Fruit fly (Drosophila melanogaster) whole organism, embryonic: Measurements from ENCODE around the gene CG11158.

ENCODE experiments used
- Atf6 ChIP-seq: fragments of 200-800 bp; sonication (Bioruptor generic); IDR thresholded peaks from 2 replicates; pipeline ENCODE4 v1.3.6; 2022; ENCODE audit warnings: missing biosample characterization, missing genetic modification characterization
- Bteb2 ChIP-seq: fragments of 200-800 bp; sonication (Bioruptor generic); optimal IDR thresholded peaks from 2 replicates; lab custom pipeline; 2016; ENCODE audit warnings: missing biosample characterization, missing genetic modification characterization
- CG10431 ChIP-seq: fragments of 200-800 bp; sonication (Bioruptor generic); optimal IDR thresholded peaks from 3 replicates; lab custom pipeline; 2018; ENCODE audit warnings: missing biosample characterization, mild to moderate bottlenecking, missing genetic modification characterization
- CG11247 ChIP-seq: fragments of 200-800 bp; sonication (Bioruptor generic); IDR thresholded peaks from 2 replicates; pipeline ENCODE4 v1.3.6; 2022; ENCODE audit warnings: missing biosample characterization, missing genetic modification characterization
- CG12391 ChIP-seq: fragments of 200-800 bp; sonication (Bioruptor generic); optimal IDR thresholded peaks from 3 replicates; lab custom pipeline; 2018; ENCODE audit warnings: missing biosample characterization, mild to moderate bottlenecking, missing genetic modification characterization, moderate library complexity
- CG13424 ChIP-seq: fragments of 200-800 bp; sonication (Bioruptor generic); optimal IDR thresholded peaks from 2 replicates; lab custom pipeline; 2019; ENCODE audit warnings: missing biosample characterization, mild to moderate bottlenecking, missing genetic modification characterization, moderate library complexity
- CG13894 ChIP-seq: fragments of 200-800 bp; sonication (Bioruptor generic); optimal IDR thresholded peaks from 3 replicates; lab custom pipeline; 2018; ENCODE audit warnings: missing biosample characterization, mild to moderate bottlenecking, missing genetic modification characterization, moderate library complexity
- CG14441 ChIP-seq: fragments of 200-800 bp; sonication (Bioruptor generic); IDR thresholded peaks from 2 replicates; pipeline ENCODE4 v1.3.6; 2022; ENCODE audit warnings: missing biosample characterization, missing genetic modification characterization
- CG15011 ChIP-seq: fragments of 200-800 bp; sonication (Bioruptor generic); optimal IDR thresholded peaks from 3 replicates; lab custom pipeline; 2018; ENCODE audit warnings: missing biosample characterization, mild to moderate bottlenecking, missing genetic modification characterization
- CG15479 ChIP-seq: fragments of 200-800 bp; sonication (Bioruptor generic); optimal IDR thresholded peaks from 3 replicates; lab custom pipeline; 2019; ENCODE audit warnings: missing biosample characterization, mild to moderate bottlenecking, missing genetic modification characterization, moderate library complexity
- CG15696 ChIP-seq: fragments of 200-800 bp; sonication (Bioruptor generic); optimal IDR thresholded peaks from 2 replicates; lab custom pipeline; 2019; ENCODE audit warnings: missing biosample characterization, mild to moderate bottlenecking, missing genetic modification characterization, moderate library complexity
- CG1792 ChIP-seq: fragments of 200-800 bp; sonication (Bioruptor generic); optimal IDR thresholded peaks from 2 replicates; lab custom pipeline; 2016; ENCODE audit warnings: missing biosample characterization, missing genetic modification characterization
- CG18764 ChIP-seq: fragments of 200-800 bp; sonication (Bioruptor generic); optimal IDR thresholded peaks from 3 replicates; lab custom pipeline; 2016; ENCODE audit warnings: missing biosample characterization, missing genetic modification characterization
- CG2120 ChIP-seq: fragments of 200-800 bp; sonication (Bioruptor generic); optimal IDR thresholded peaks from 3 replicates; lab custom pipeline; 2016; ENCODE audit warnings: missing biosample characterization, missing genetic modification characterization
- CG2889 ChIP-seq: fragments of 200-800 bp; sonication (Bioruptor generic); IDR thresholded peaks from 3 replicates; pipeline ENCODE4 v1.3.6; 2022; ENCODE audit warnings: missing biosample characterization, missing genetic modification characterization
- CG30403 ChIP-seq: fragments of 200-800 bp; sonication (Bioruptor generic); optimal IDR thresholded peaks from 3 replicates; lab custom pipeline; 2016; ENCODE audit warnings: missing biosample characterization, missing genetic modification characterization
- CG4404 ChIP-seq: fragments of 200-800 bp; sonication (Bioruptor generic); IDR thresholded peaks from 2 replicates; pipeline ENCODE4 v1.3.6; 2022; ENCODE audit warnings: missing biosample characterization, missing genetic modification characterization
- Chrac-16 ChIP-seq: fragments of 200-800 bp; sonication (Bioruptor generic); optimal IDR thresholded peaks from 3 replicates; lab custom pipeline; 2016; ENCODE audit warnings: missing biosample characterization, missing genetic modification characterization
- CrebB ChIP-seq: fragments of 200-800 bp; sonication (Bioruptor generic); optimal IDR thresholded peaks from 3 replicates; lab custom pipeline; 2018; ENCODE audit warnings: missing biosample characterization, mild to moderate bottlenecking, missing genetic modification characterization
- Dip3 ChIP-seq: fragments of 200-800 bp; sonication (Bioruptor generic); optimal IDR thresholded peaks from 3 replicates; lab custom pipeline; 2016; ENCODE audit warnings: missing biosample characterization, missing genetic modification characterization
- Gsc ChIP-seq: fragments of 200-800 bp; sonication (Bioruptor generic); IDR thresholded peaks from 2 replicates; pipeline ENCODE4 v1.3.6; 2022; ENCODE audit warnings: missing biosample characterization, missing genetic modification characterization
- HmgZ ChIP-seq: fragments of 200-800 bp; sonication (Bioruptor generic); optimal IDR thresholded peaks from 2 replicates; lab custom pipeline; 2018; ENCODE audit warnings: missing biosample characterization, mild to moderate bottlenecking, missing genetic modification characterization
- Hmr ChIP-seq: fragments of 200-800 bp; sonication (Bioruptor generic); optimal IDR thresholded peaks from 3 replicates; lab custom pipeline; 2017; ENCODE audit warnings: mild to moderate bottlenecking, missing biosample characterization, missing genetic modification reagents, missing genetic modification characterization
- Mad ChIP-seq: fragments of 200-800 bp; sonication (Bioruptor generic); optimal IDR thresholded peaks from 2 replicates; lab custom pipeline; 2016; ENCODE audit warnings: missing biosample characterization, missing genetic modification characterization
- Scr ChIP-seq: fragments of 200-800 bp; sonication (Bioruptor generic); IDR thresholded peaks from 2 replicates; pipeline ENCODE4 v1.3.6; 2022; ENCODE audit warnings: missing biosample characterization, missing genetic modification characterization; ENCODE audit not compliant: partially characterized antibody
- Usf ChIP-seq: fragments of 200-800 bp; sonication (Bioruptor generic); optimal IDR thresholded peaks from 2 replicates; lab custom pipeline; 2017; ENCODE audit warnings: missing genotype, missing biosample characterization, missing genetic modification characterization
- amos ChIP-seq: fragments of 200-800 bp; sonication (Bioruptor generic); IDR thresholded peaks from 2 replicates; pipeline ENCODE4 v1.3.6; 2022; ENCODE audit warnings: missing biosample characterization, missing genetic modification characterization; ENCODE audit not compliant: partially characterized antibody
- ato ChIP-seq: fragments of 200-800 bp; sonication (Bioruptor generic); IDR thresholded peaks from 2 replicates; pipeline ENCODE4 v1.3.6; 2022; ENCODE audit warnings: missing biosample characterization, missing genetic modification characterization; ENCODE audit not compliant: partially characterized antibody
- cg ChIP-seq: fragments of 200-800 bp; sonication (Bioruptor generic); optimal IDR thresholded peaks from 3 replicates; lab custom pipeline; 2019; ENCODE audit warnings: missing biosample characterization, mild to moderate bottlenecking, missing genetic modification characterization, moderate library complexity
- chinmo ChIP-seq: fragments of 200-800 bp; sonication (Bioruptor generic); IDR thresholded peaks from 4 replicates; pipeline ENCODE4 v1.3.6; 2022; ENCODE audit warnings: missing biosample characterization, missing genetic modification characterization; ENCODE audit not compliant: partially characterized antibody
- ci ChIP-seq: fragments of 200-800 bp; sonication (Bioruptor generic); IDR thresholded peaks from 3 replicates; pipeline ENCODE4 v1.3.6; 2022; ENCODE audit warnings: missing biosample characterization, missing genetic modification characterization
- dm ChIP-seq: fragments of 200-800 bp; sonication (Bioruptor generic); optimal IDR thresholded peaks from 3 replicates; lab custom pipeline; 2016; ENCODE audit warnings: missing biosample characterization, missing genetic modification characterization
- esg ChIP-seq: fragments of 200-800 bp; sonication (Bioruptor generic); conservative IDR thresholded peaks from 2 replicates; pipeline ENCODE4 v1.3.6; 2022; ENCODE audit warnings: missing biosample characterization, missing genetic modification characterization
- ewg ChIP-seq: fragments of 200-800 bp; sonication (Bioruptor generic); optimal IDR thresholded peaks from 3 replicates; lab custom pipeline; 2017; ENCODE audit warnings: mild to moderate bottlenecking, missing biosample characterization, missing genetic modification reagents, missing genetic modification characterization
- gce ChIP-seq: fragments of 200-800 bp; sonication (Bioruptor generic); IDR thresholded peaks from 3 replicates; pipeline ENCODE4 v1.3.6; 2022; ENCODE audit warnings: missing biosample characterization, missing genetic modification characterization
- gro ChIP-seq: fragments of 200-800 bp; sonication (Bioruptor generic); optimal IDR thresholded peaks from 2 replicates; lab custom pipeline; 2016; ENCODE audit warnings: missing biosample characterization, missing genetic modification characterization
- kah ChIP-seq: fragments of 200-800 bp; sonication (Bioruptor generic); optimal IDR thresholded peaks from 2 replicates; lab custom pipeline; 2018; ENCODE audit warnings: missing biosample characterization, mild to moderate bottlenecking, missing genetic modification characterization
- klu ChIP-seq: fragments of 200-800 bp; sonication (Bioruptor generic); IDR thresholded peaks from 2 replicates; pipeline ENCODE4 v1.3.6; 2022; ENCODE audit warnings: missing biosample characterization, missing genetic modification characterization
- lbe ChIP-seq: fragments of 200-800 bp; sonication (Bioruptor generic); optimal IDR thresholded peaks from 2 replicates; lab custom pipeline; 2016; ENCODE audit warnings: missing biosample characterization, mild to moderate bottlenecking, missing genetic modification characterization
- odd ChIP-seq: fragments of 200-800 bp; sonication (Bioruptor generic); optimal IDR thresholded peaks from 2 replicates; lab custom pipeline; 2017; ENCODE audit warnings: missing biosample characterization, mild to moderate bottlenecking, missing genetic modification characterization
- ranshi ChIP-seq: fragments of 200-800 bp; sonication (Bioruptor generic); IDR thresholded peaks from 2 replicates; pipeline ENCODE4 v1.3.6; 2022; ENCODE audit warnings: missing biosample characterization, missing genetic modification characterization
- rib ChIP-seq: fragments of 200-800 bp; sonication (Bioruptor generic); IDR thresholded peaks from 2 replicates; pipeline ENCODE4 v1.3.6; 2022; ENCODE audit warnings: missing biosample characterization, missing genetic modification characterization
- row ChIP-seq: fragments of 200-800 bp; sonication (Bioruptor generic); IDR thresholded peaks from 3 replicates; pipeline ENCODE4 v1.3.6; 2022; ENCODE audit warnings: missing biosample characterization, missing genetic modification characterization
- sna ChIP-seq: fragments of 200-800 bp; sonication (Bioruptor generic); IDR thresholded peaks from 2 replicates; pipeline ENCODE4 v1.3.6; 2022; ENCODE audit warnings: missing biosample characterization, missing genetic modification characterization; ENCODE audit not compliant: partially characterized antibody
- stwl ChIP-seq: fragments of 200-800 bp; sonication (Bioruptor generic); optimal IDR thresholded peaks from 3 replicates; lab custom pipeline; 2018; ENCODE audit warnings: missing biosample characterization, mild to moderate bottlenecking, missing genetic modification characterization, moderate library complexity
- trem ChIP-seq: fragments of 200-800 bp; optimal IDR thresholded peaks from 3 replicates; lab custom pipeline; 2019; ENCODE audit warnings: missing biosample characterization, mild to moderate bottlenecking, missing genetic modification characterization, moderate library complexity
- wor ChIP-seq: fragments of 200-800 bp; sonication (Bioruptor generic); IDR thresholded peaks from 2 replicates; pipeline ENCODE4 v1.3.6; 2022; ENCODE audit warnings: missing biosample characterization, missing genetic modification characterization
- z ChIP-seq: fragments of 200-800 bp; sonication (Bioruptor generic); IDR thresholded peaks from 3 replicates; pipeline ENCODE4 v1.3.6; 2022; ENCODE audit warnings: missing biosample characterization, missing genetic modification characterization
- zfh2 ChIP-seq: fragments of 200-800 bp; sonication (Bioruptor generic); optimal IDR thresholded peaks from 2 replicates; lab custom pipeline; 2016; ENCODE audit warnings: missing biosample characterization, missing genetic modification characterization

Gene CG11158

DNA sequence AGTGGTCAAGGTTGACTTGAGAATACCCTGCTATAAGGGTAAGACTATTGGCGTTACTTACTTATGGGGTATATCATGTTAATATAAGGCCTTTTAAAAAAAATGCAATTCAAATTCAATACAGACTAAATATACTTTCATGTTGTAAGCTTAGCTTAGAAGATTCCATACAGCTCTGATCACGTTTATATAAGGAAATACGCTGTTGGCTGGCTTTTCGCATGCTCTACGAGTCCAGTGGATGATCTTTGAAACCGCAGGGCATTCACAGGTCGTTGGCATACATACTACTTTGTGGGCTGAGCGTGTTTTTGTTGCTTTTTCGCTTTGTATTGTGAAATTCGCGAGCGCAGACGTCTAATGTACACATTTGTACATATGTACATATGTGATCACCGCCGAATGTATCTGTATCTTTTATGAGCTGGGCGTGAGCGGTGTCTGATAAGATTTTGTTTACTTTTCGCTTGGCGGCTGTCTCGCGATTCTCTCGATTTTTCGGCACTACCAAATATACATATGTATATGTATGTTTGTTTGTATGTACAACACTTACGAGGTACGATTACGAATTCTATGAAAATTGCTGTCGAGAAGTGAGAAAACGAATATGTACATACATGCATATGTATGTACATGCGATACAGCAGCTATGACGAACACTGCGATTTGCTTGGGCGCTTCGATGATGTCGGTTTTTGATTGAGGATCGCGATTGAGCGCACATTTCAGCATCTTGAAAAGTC is 48.3 kb upstream of the CG11158 start (continued):
- no peak for TF ChIP-seq CG12391 (tag; lab: Kevin White, UChicago)
- no peak for TF ChIP-seq chinmo (GFP tag; lab: Robert Waterston, UW)
- TF ChIP-seq amos (GFP tag; lab: Robert Waterston, UW): no peak
- peak; percentile 24 for TF ChIP-seq CG18764 (GFP tag; lab: Kevin White, UChicago)
- peak; percentile 46 for TF ChIP-seq CG13424 (tag; lab: Kevin White, UChicago)
- TF ChIP-seq CG15479 (GFP tag; lab: Kevin White, UChicago): peak; percentile 94
- TF ChIP-seq Chrac-16 (GFP tag; lab: Kevin White, UChicago): peak; percentile 24
- 0 out of 2 replicates have a peak, but pooled peaks have one; percentile 17 for TF ChIP-seq esg (GFP tag; lab: Robert Waterston, UW)
- TF ChIP-seq CG2120 (GFP tag; lab: Kevin White, UChicago): peak; percentile 83
- TF ChIP-seq lbe (GFP tag; lab: Kevin White, UChicago): peak; percentile 7
- peak; percentile 48; the same call in 1 of the 2 replicates for TF ChIP-seq CG11247 (GFP tag; lab: Robert Waterston, UW)
- no peak for TF ChIP-seq kah (GFP tag; lab: Kevin White, UChicago)
- TF ChIP-seq CG10431 (GFP tag; lab: Kevin White, UChicago): no peak
- TF ChIP-seq Dip3 (GFP tag; lab: Kevin White, UChicago): peak; percentile 65
- peak; percentile 4 for TF ChIP-seq dm
- TF ChIP-seq ranshi: peak; percentile 18; the same call in 1 of the 2 replicates
- peak; percentile 28 for TF ChIP-seq CG15011 (GFP tag; lab: Kevin White, UChicago)
- peak; percentile 51 for TF ChIP-seq odd
- TF ChIP-seq gce (GFP tag; lab: Robert Waterston, UW): 0 out of 3 replicates have a peak, but pooled peaks have one; percentile 27
- TF ChIP-seq CrebB (tag; lab: Kevin White, UChicago): peak; percentile 33
- peak; percentile 57; the same call in 1 of the 2 replicates for TF ChIP-seq klu (GFP tag; lab: Robert Waterston, UW)
- no peak for TF ChIP-seq stwl
- TF ChIP-seq sna (GFP tag; lab: Robert Waterston, UW): no peak
- no peak for TF ChIP-seq Scr (GFP tag; lab: Robert Waterston, UW)
- peak; percentile 81 for TF ChIP-seq Hmr (GFP tag; lab: Kevin White, UChicago)
- TF ChIP-seq rib (GFP tag; lab: Robert Waterston, UW): peak; percentile 60; the same call in 1 of the 2 replicates
- peak; percentile 56 for TF ChIP-seq CG30403 (GFP tag; lab: Kevin White, UChicago)
- no peak for TF ChIP-seq ato (GFP tag; lab: Robert Waterston, UW)
- TF ChIP-seq CG1792 (GFP tag; lab: Kevin White, UChicago): peak; percentile 30
- peak; percentile 61; the same call in 1 of the 3 replicates for TF ChIP-seq z
- peak; percentile 78 for TF ChIP-seq row (GFP tag; lab: Robert Waterston, UW)
- TF ChIP-seq CG13894: peak; percentile 63
- no peak for TF ChIP-seq trem (tag; lab: Kevin White, UChicago)
- TF ChIP-seq ci (GFP tag; lab: Robert Waterston, UW): peak; percentile 64; the same call in 2 of the 3 replicates
- TF ChIP-seq ewg: no peak
- TF ChIP-seq CG2889: no peak
- TF ChIP-seq Bteb2 (GFP tag; lab: Kevin White, UChicago): peak; percentile 19
- peak; percentile 30 for TF ChIP-seq Usf
- no peak for TF ChIP-seq wor (GFP tag; lab: Robert Waterston, UW)
- TF ChIP-seq CG14441 (GFP tag; lab: Robert Waterston, UW): no peak
- peak; percentile 63 for TF ChIP-seq Atf6 (GFP tag; lab: Robert Waterston, UW)
- peak; percentile 71 for TF ChIP-seq zfh2 (GFP tag; lab: Kevin White, UChicago)
- no peak for TF ChIP-seq Mad (GFP tag; lab: Kevin White, UChicago)
- peak; percentile 36 for TF ChIP-seq cg (GFP tag; lab: Kevin White, UChicago)
- TF ChIP-seq CG15696 (tag; lab: Kevin White, UChicago): peak; percentile 46
- TF ChIP-seq Gsc: no peak
- no peak for TF ChIP-seq CG4404 (GFP tag; lab: Robert Waterston, UW)
- peak; percentile 38 for TF ChIP-seq HmgZ (tag; lab: Kevin White, UChicago)
- peak; percentile 74 for TF ChIP-seq gro (GFP tag; lab: Kevin White, UChicago)
